1 fruit fly cellular context compared by ENCODE assay signal in genomic region chr3R:9436358-9436972, dm6.
TF ChIP-seq lines count a peak whose summit lies in the region.

No protein-coding gene starts in this region.

TF ChIP-seq in whole organism, embryonic, 481 proteins besides CTCF, POLR2A, EP300 and RAD21 (continued from another document and continues in another):
- TF ChIP-seq org-1 (GFP tag; optimal IDR thresholded peaks at IDR 0.05; lab: Kevin White, UChicago) (peak; percentile 35), eve (GFP tag; optimal IDR thresholded peaks at IDR 0.05; lab: Kevin White, UChicago) (no peak), p53 (GFP tag; optimal IDR thresholded peaks at IDR 0.05; lab: Kevin White, UChicago) (no peak), CG13894 (tag; optimal IDR thresholded peaks at IDR 0.05; lab: Kevin White, UChicago) (no peak), CG7271 (tag; optimal IDR thresholded peaks at IDR 0.05; lab: Kevin White, UChicago) (no peak), grau (tag; optimal IDR thresholded peaks at IDR 0.05; lab: Kevin White, UChicago) (no peak), NC2α (GFP tag; optimal IDR thresholded peaks at IDR 0.05; lab: Kevin White, UChicago) (no peak), CG5245 (GFP tag; optimal IDR thresholded peaks at IDR 0.05; lab: Kevin White, UChicago) (no peak), odd (GFP tag; optimal IDR thresholded peaks at IDR 0.05; lab: Kevin White, UChicago) (peak; percentile 10), ranshi (GFP tag; IDR thresholded peaks at IDR 0.05; lab: Robert Waterston, UW) (no peak), CG10431 (GFP tag; optimal IDR thresholded peaks at IDR 0.05; lab: Kevin White, UChicago) (no peak), ab (GFP tag; optimal IDR thresholded peaks at IDR 0.05; lab: Kevin White, UChicago) (no peak), CG17361 (GFP tag; IDR thresholded peaks at IDR 0.05; lab: Robert Waterston, UW) (no peak), jing (GFP tag; optimal IDR thresholded peaks at IDR 0.05; lab: Kevin White, UChicago) (no peak), CG13296 (GFP tag; optimal IDR thresholded peaks at IDR 0.05; lab: Kevin White, UChicago) (no peak), gfzf (GFP tag; optimal IDR thresholded peaks at IDR 0.05; lab: Kevin White, UChicago) (no peak), CG11456 (GFP tag; IDR thresholded peaks at IDR 0.05; lab: Robert Waterston, UW) (no peak), Sox100B (GFP tag; optimal IDR thresholded peaks at IDR 0.05; lab: Kevin White, UChicago) (no peak), cwo (GFP tag; optimal IDR thresholded peaks at IDR 0.05; lab: Kevin White, UChicago) (peak; percentile 99), BtbVII (GFP tag; optimal IDR thresholded peaks at IDR 0.05; lab: Kevin White, UChicago) (peak; percentile 39), bcd (GFP tag; optimal IDR thresholded peaks at IDR 0.05; lab: Kevin White, UChicago) (no peak), CG3726 (GFP tag; IDR thresholded peaks at IDR 0.05; lab: Robert Waterston, UW) (no peak), CG1233 (GFP tag; optimal IDR thresholded peaks at IDR 0.05; lab: Kevin White, UChicago) (no peak), Kr (GFP tag; optimal IDR thresholded peaks at IDR 0.05; lab: Kevin White, UChicago) (no peak), grn (GFP tag; optimal IDR thresholded peaks at IDR 0.05; lab: Kevin White, UChicago) (peak; percentile 18), lola (GFP tag; optimal IDR thresholded peaks at IDR 0.05; lab: Kevin White, UChicago) (no peak), Bgb (GFP tag; IDR thresholded peaks at IDR 0.05; lab: Robert Waterston, UW; ENCODE audit: partially characterized antibody) (peak; percentile 14; the same call in 1 of the 2 replicates), ase (GFP tag; IDR thresholded peaks at IDR 0.05; lab: Robert Waterston, UW) (no peak), Bteb2 (GFP tag; optimal IDR thresholded peaks at IDR 0.05; lab: Kevin White, UChicago) (no peak), ken (GFP tag; IDR thresholded peaks at IDR 0.05; lab: Robert Waterston, UW) (no peak), CG5180 (GFP tag; optimal IDR thresholded peaks at IDR 0.05; lab: Kevin White, UChicago) (no peak), CG11247 (GFP tag; IDR thresholded peaks at IDR 0.05; lab: Robert Waterston, UW) (no peak), HLH4C (GFP tag; IDR thresholded peaks at IDR 0.05; lab: Robert Waterston, UW; ENCODE audit: partially characterized antibody) (peak; percentile 40; the same call in 1 of the 3 replicates), Sin3A (optimal IDR thresholded peaks at IDR 0.05; lab: Kevin White, UChicago) (no peak), bbx (GFP tag; IDR thresholded peaks at IDR 0.05; lab: Robert Waterston, UW; ENCODE audit: partially characterized antibody) (no peak), Hsf (GFP tag; optimal IDR thresholded peaks at IDR 0.05; lab: Kevin White, UChicago) (no peak), ewg (GFP tag; optimal IDR thresholded peaks at IDR 0.05; lab: Kevin White, UChicago) (no peak), CG31224 (GFP tag; IDR thresholded peaks at IDR 0.05; lab: Robert Waterston, UW) (no peak), gsb-n (tag; optimal IDR thresholded peaks at IDR 0.05; lab: Kevin White, UChicago) (no peak), rib (GFP tag; IDR thresholded peaks at IDR 0.05; lab: Robert Waterston, UW) (no peak), dmrt11E (tag; optimal IDR thresholded peaks at IDR 0.05; lab: Kevin White, UChicago) (no peak), lbe (GFP tag; optimal IDR thresholded peaks at IDR 0.05; lab: Kevin White, UChicago) (no peak), pita (GFP tag; optimal IDR thresholded peaks at IDR 0.05; lab: Kevin White, UChicago) (no peak), CG10462 (GFP tag; optimal IDR thresholded peaks at IDR 0.05; lab: Kevin White, UChicago) (no peak), Mrtf (GFP tag; IDR thresholded peaks at IDR 0.05; lab: Robert Waterston, UW) (no peak), CG1792 (GFP tag; optimal IDR thresholded peaks at IDR 0.05; lab: Kevin White, UChicago) (no peak), sens-2 (GFP tag; IDR thresholded peaks at IDR 0.05; lab: Robert Waterston, UW) (0 out of 2 replicates have a peak, but pooled peaks have one; percentile 38), CG12942 (GFP tag; optimal IDR thresholded peaks at IDR 0.05; lab: Kevin White, UChicago) (no peak), maf-S (GFP tag; optimal IDR thresholded peaks at IDR 0.05; lab: Kevin White, UChicago) (no peak), repo (GFP tag; optimal IDR thresholded peaks at IDR 0.05; lab: Kevin White, UChicago) (no peak), hkb (optimal IDR thresholded peaks at IDR 0.05; lab: Kevin White, UChicago) (no peak), hkb (GFP tag; IDR thresholded peaks at IDR 0.05; lab: Robert Waterston, UW) (no peak), lilli (GFP tag; optimal IDR thresholded peaks at IDR 0.05; lab: Kevin White, UChicago) (peak; percentile 35), Taf1 (GFP tag; IDR thresholded peaks at IDR 0.05; lab: Robert Waterston, UW) (no peak), CG10959 (GFP tag; IDR thresholded peaks at IDR 0.05; lab: Robert Waterston, UW) (no peak), E2f2 (GFP tag; IDR thresholded peaks at IDR 0.05; lab: Robert Waterston, UW) (no peak; the same call in 1 of the 2 replicates), slp2 (GFP tag; optimal IDR thresholded peaks at IDR 0.05; lab: Kevin White, UChicago) (no peak), MBD-R2 (GFP tag; IDR thresholded peaks at IDR 0.05; lab: Robert Waterston, UW) (no peak), CG11695 (GFP tag; IDR thresholded peaks at IDR 0.05; lab: Robert Waterston, UW) (0 out of 3 replicates have a peak, but pooled peaks have one; percentile 12), pan (optimal IDR thresholded peaks at IDR 0.05; lab: Kevin White, UChicago) (no peak), pan (GFP tag; optimal IDR thresholded peaks at IDR 0.05 in 1 of 2, IDR thresholded peaks at IDR 0.05 in 1 of 2) (no peak), emc (GFP tag; optimal IDR thresholded peaks at IDR 0.05; lab: Kevin White, UChicago) (no peak), D19A (tag; optimal IDR thresholded peaks at IDR 0.05; lab: Kevin White, UChicago) (no peak), CG14965 (GFP tag; optimal IDR thresholded peaks at IDR 0.05; lab: Kevin White, UChicago; ENCODE audit: borderline replicate concordance) (no peak), CG2120 (GFP tag; optimal IDR thresholded peaks at IDR 0.05; lab: Kevin White, UChicago) (no peak), D (optimal IDR thresholded peaks at IDR 0.05; lab: Kevin White, UChicago) (no peak), D (GFP tag; optimal IDR thresholded peaks at IDR 0.05; lab: Kevin White, UChicago) (no peak), CG14667 (GFP tag; IDR thresholded peaks at IDR 0.05; lab: Robert Waterston, UW) (no peak), pros (GFP tag; optimal IDR thresholded peaks at IDR 0.05; lab: Kevin White, UChicago) (peak; percentile 66), CG31441 (GFP tag; IDR thresholded peaks at IDR 0.05; lab: Robert Waterston, UW) (no peak), wdn (GFP tag; IDR thresholded peaks at IDR 0.05; lab: Robert Waterston, UW) (no peak), Abd-B (GFP tag; optimal IDR thresholded peaks at IDR 0.05; lab: Kevin White, UChicago) (no peak), CG18599 (GFP tag; optimal IDR thresholded peaks at IDR 0.05; lab: Kevin White, UChicago) (peak; percentile 41), B-H1 (GFP tag; IDR thresholded peaks at IDR 0.05; lab: Robert Waterston, UW) (no peak), oc (tag; optimal IDR thresholded peaks at IDR 0.05; lab: Kevin White, UChicago) (peak; percentile 51), ash1 (GFP tag; optimal IDR thresholded peaks at IDR 0.05; lab: Kevin White, UChicago) (no peak), Doc2 (GFP tag; IDR thresholded peaks at IDR 0.05; lab: Robert Waterston, UW) (no peak), ci (GFP tag; IDR thresholded peaks at IDR 0.05; lab: Robert Waterston, UW) (peak; percentile 51; the same call in 2 of the 3 replicates), MTF-1 (GFP tag; optimal IDR thresholded peaks at IDR 0.05; lab: Kevin White, UChicago; ENCODE audit: borderline replicate concordance) (no peak), stc (GFP tag; IDR thresholded peaks at IDR 0.05; lab: Robert Waterston, UW) (no peak; the same call in 1 of the 2 replicates), CG6791 (GFP tag; IDR thresholded peaks at IDR 0.05; lab: Robert Waterston, UW; ENCODE audit: partially characterized antibody) (0 out of 3 replicates have a peak, but pooled peaks have one; percentile 29), chinmo (GFP tag; IDR thresholded peaks at IDR 0.05; lab: Robert Waterston, UW; ENCODE audit: partially characterized antibody) (peak; percentile 99), toy (GFP tag; IDR thresholded peaks at IDR 0.05; lab: Robert Waterston, UW) (no peak), CG10321 (GFP tag; IDR thresholded peaks at IDR 0.05; lab: Robert Waterston, UW) (no peak), ham (GFP tag; IDR thresholded peaks at IDR 0.05; lab: Robert Waterston, UW) (no peak), hth (optimal IDR thresholded peaks at IDR 0.05; lab: Kevin White, UChicago) (no peak), en (GFP tag; optimal IDR thresholded peaks at IDR 0.05; lab: Kevin White, UChicago) (no peak), croc (GFP tag; conservative IDR thresholded peaks at IDR 0.05; lab: Robert Waterston, UW) (no peak), CG14860 (GFP tag; IDR thresholded peaks at IDR 0.05; lab: Robert Waterston, UW; ENCODE audit: partially characterized antibody) (no peak), cato (GFP tag; optimal IDR thresholded peaks at IDR 0.05; lab: Kevin White, UChicago; ENCODE audit: borderline replicate concordance) (no peak), CG3995 (GFP tag; optimal IDR thresholded peaks at IDR 0.05; lab: Kevin White, UChicago) (peak; percentile 80), CHES-1-like (GFP tag; optimal IDR thresholded peaks at IDR 0.05; lab: Kevin White, UChicago) (peak; percentile 4), CG31365 (tag; optimal IDR thresholded peaks at IDR 0.05; lab: Kevin White, UChicago) (no peak), row (GFP tag; IDR thresholded peaks at IDR 0.05; lab: Robert Waterston, UW) (no peak; the same call in 2 of the 3 replicates), CG13287 (GFP tag; IDR thresholded peaks at IDR 0.05; lab: Robert Waterston, UW; ENCODE audit: partially characterized antibody) (peak; percentile 53; the same call in 1 of the 2 replicates), ssp (GFP tag; IDR thresholded peaks at IDR 0.05; lab: Robert Waterston, UW) (no peak), B-H2 (GFP tag; optimal IDR thresholded peaks at IDR 0.05; lab: Kevin White, UChicago) (no peak), bsh (GFP tag; optimal IDR thresholded peaks at IDR 0.05; lab: Kevin White, UChicago) (no peak), dan (GFP tag; IDR thresholded peaks at IDR 0.05; lab: Robert Waterston, UW) (no peak), dati (GFP tag; IDR thresholded peaks at IDR 0.05; lab: Robert Waterston, UW) (no peak), Deaf1 (tag; optimal IDR thresholded peaks at IDR 0.05; lab: Kevin White, UChicago) (peak; percentile 79), CG6689 (GFP tag; IDR thresholded peaks at IDR 0.05; lab: Robert Waterston, UW) (no peak), CG18476 (GFP tag; optimal IDR thresholded peaks at IDR 0.05; lab: Kevin White, UChicago) (no peak), CG17385 (GFP tag; optimal IDR thresholded peaks at IDR 0.05; lab: Kevin White, UChicago) (peak; percentile 38), CG4424 (GFP tag; optimal IDR thresholded peaks at IDR 0.05; lab: Kevin White, UChicago) (no peak), lmd (GFP tag; IDR thresholded peaks at IDR 0.05; lab: Robert Waterston, UW) (no peak), CG10565 (GFP tag; optimal IDR thresholded peaks at IDR 0.05; lab: Kevin White, UChicago) (no peak), CG6813 (GFP tag; optimal IDR thresholded peaks at IDR 0.05; lab: Kevin White, UChicago) (no peak), tin (GFP tag; optimal IDR thresholded peaks at IDR 0.05; lab: Kevin White, UChicago) (no peak), CG2199 (GFP tag; IDR thresholded peaks at IDR 0.05; lab: Robert Waterston, UW) (no peak), bigmax (GFP tag; optimal IDR thresholded peaks at IDR 0.05; lab: Kevin White, UChicago) (no peak), pum (GFP tag; optimal IDR thresholded peaks at IDR 0.05; lab: Kevin White, UChicago) (no peak), amos (GFP tag; IDR thresholded peaks at IDR 0.05; lab: Robert Waterston, UW; ENCODE audit: partially characterized antibody) (no peak; the same call in 1 of the 2 replicates), CG2678 (tag; optimal IDR thresholded peaks at IDR 0.05; lab: Kevin White, UChicago) (peak; percentile 5), hb (GFP tag; IDR thresholded peaks at IDR 0.05; lab: Robert Waterston, UW; ENCODE audit: partially characterized antibody) (no peak), klu (GFP tag; IDR thresholded peaks at IDR 0.05; lab: Robert Waterston, UW) (no peak), CG15514 (GFP tag; optimal IDR thresholded peaks at IDR 0.05; lab: Kevin White, UChicago) (peak; percentile 28), CG30403 (GFP tag; optimal IDR thresholded peaks at IDR 0.05; lab: Kevin White, UChicago) (no peak), lov (optimal IDR thresholded peaks at IDR 0.05; lab: Kevin White, UChicago) (no peak), lov (GFP tag; IDR thresholded peaks at IDR 0.05; lab: Robert Waterston, UW) (no peak), nom (GFP tag; optimal IDR thresholded peaks at IDR 0.05; lab: Kevin White, UChicago) (no peak), fd64A (GFP tag; optimal IDR thresholded peaks at IDR 0.05; lab: Kevin White, UChicago) (no peak), eyg (GFP tag; optimal IDR thresholded peaks at IDR 0.05; lab: Kevin White, UChicago) (no peak), CG18262 (tag; optimal IDR thresholded peaks at IDR 0.05; lab: Kevin White, UChicago) (no peak), Nf-YC (tag; optimal IDR thresholded peaks at IDR 0.05; lab: Kevin White, UChicago) (no peak), nmo (GFP tag; optimal IDR thresholded peaks at IDR 0.05; lab: Kevin White, UChicago) (no peak), Ssrp (tag; optimal IDR thresholded peaks at IDR 0.05; lab: Kevin White, UChicago) (no peak), Blimp-1 (GFP tag; optimal IDR thresholded peaks at IDR 0.05; lab: Kevin White, UChicago) (no peak), CG6254 (GFP tag; optimal IDR thresholded peaks at IDR 0.05; lab: Kevin White, UChicago) (no peak), CG6654 (GFP tag; optimal IDR thresholded peaks at IDR 0.05; lab: Kevin White, UChicago) (no peak), inv (GFP tag; IDR thresholded peaks at IDR 0.05; lab: Robert Waterston, UW; ENCODE audit: partially characterized antibody) (no peak), ara (GFP tag; IDR thresholded peaks at IDR 0.05; lab: Robert Waterston, UW) (no peak), CG3838 (GFP tag; optimal IDR thresholded peaks at IDR 0.05; lab: Kevin White, UChicago) (no peak), ro (GFP tag; IDR thresholded peaks at IDR 0.05; lab: Robert Waterston, UW) (no peak), Drgx (GFP tag; IDR thresholded peaks at IDR 0.05; lab: Robert Waterston, UW) (no peak), ato (GFP tag; IDR thresholded peaks at IDR 0.05; lab: Robert Waterston, UW; ENCODE audit: partially characterized antibody) (no peak)
